Fruit fly (Drosophila melanogaster) whole organism, embryonic: ENCODE data around the gene Arpc2.
A peak's percentile ranks its signal among the peaks of the same experiment; 100 is the strongest.

ENCODE experiments used
- Adf1 ChIP-seq: fragments of 200-800 bp; sonication (Bioruptor generic); IDR thresholded peaks from 2 replicates; pipeline ENCODE4 v1.3.6; 2022; ENCODE audit warnings: missing biosample characterization, missing genetic modification characterization
- Awh ChIP-seq: fragments of 200-800 bp; sonication (Bioruptor generic); IDR thresholded peaks from 2 replicates; pipeline ENCODE4, ENCODE4 v1.3.6; 2022; ENCODE audit warnings: missing biosample characterization, missing genetic modification characterization
- BtbVII ChIP-seq: fragments of 200-800 bp; sonication (Bioruptor generic); optimal IDR thresholded peaks from 3 replicates; lab custom pipeline; 2017; ENCODE audit warnings: missing biosample characterization, mild to moderate bottlenecking, missing genetic modification characterization
- CG1024 ChIP-seq: fragments of 200-800 bp; sonication (Bioruptor generic); IDR thresholded peaks from 2 replicates; pipeline ENCODE4 v1.3.6; 2022; ENCODE audit warnings: missing biosample characterization, missing genetic modification characterization
- CG11247 ChIP-seq: fragments of 200-800 bp; sonication (Bioruptor generic); IDR thresholded peaks from 2 replicates; pipeline ENCODE4 v1.3.6; 2022; ENCODE audit warnings: missing biosample characterization, missing genetic modification characterization
- CG11723 ChIP-seq: fragments of 200-800 bp; sonication (Bioruptor generic); optimal IDR thresholded peaks from 2 replicates; lab custom pipeline; 2017; ENCODE audit warnings: missing biosample characterization, mild to moderate bottlenecking, missing genetic modification characterization
- CG12942 ChIP-seq: fragments of 200-800 bp; sonication (Bioruptor generic); optimal IDR thresholded peaks from 3 replicates; lab custom pipeline; 2016; ENCODE audit warnings: missing biosample characterization, missing genetic modification characterization
- CG15011 ChIP-seq: fragments of 200-800 bp; sonication (Bioruptor generic); optimal IDR thresholded peaks from 3 replicates; lab custom pipeline; 2018; ENCODE audit warnings: missing biosample characterization, mild to moderate bottlenecking, missing genetic modification characterization
- CG17186 ChIP-seq: fragments of 200-800 bp; sonication (Bioruptor generic); optimal IDR thresholded peaks from 3 replicates; lab custom pipeline; 2017; ENCODE audit warnings: missing biosample characterization, missing genetic modification reagents, missing genetic modification characterization
- CG18764 ChIP-seq: fragments of 200-800 bp; sonication (Bioruptor generic); optimal IDR thresholded peaks from 3 replicates; lab custom pipeline; 2016; ENCODE audit warnings: missing biosample characterization, missing genetic modification characterization
- CG33213 ChIP-seq: fragments of 200-800 bp; sonication (Bioruptor generic); optimal IDR thresholded peaks from 3 replicates; lab custom pipeline; 2016; ENCODE audit warnings: missing biosample characterization, missing genetic modification characterization
- CG3847 ChIP-seq: fragments of 200-800 bp; sonication (Bioruptor generic); IDR thresholded peaks from 2 replicates; pipeline ENCODE4 v1.3.6; 2022; ENCODE audit warnings: missing biosample characterization, missing genetic modification characterization
- CG4707 ChIP-seq: fragments of 200-800 bp; sonication (Bioruptor generic); optimal IDR thresholded peaks from 2 replicates; lab custom pipeline; 2018; ENCODE audit warnings: missing biosample characterization, mild to moderate bottlenecking, missing genetic modification characterization, moderate library complexity
- CG6272 ChIP-seq: fragments of 200-800 bp; sonication (Bioruptor generic); IDR thresholded peaks from 2 replicates; pipeline ENCODE4 v1.3.6; 2022; ENCODE audit warnings: missing biosample characterization, missing genetic modification characterization
- CG6813 ChIP-seq: fragments of 200-800 bp; sonication (Bioruptor generic); optimal IDR thresholded peaks from 2 replicates; lab custom pipeline; 2017; ENCODE audit warnings: missing biosample characterization, missing genetic modification characterization, mild to moderate bottlenecking, moderate library complexity, missing genetic modification reagents
- CG7556 ChIP-seq: fragments of 200-800 bp; sonication (Bioruptor generic); optimal IDR thresholded peaks from 2 replicates; lab custom pipeline; 2017; ENCODE audit warnings: missing biosample characterization, mild to moderate bottlenecking, missing genetic modification characterization
- CG8359 ChIP-seq: fragments of 200-800 bp; sonication (Bioruptor generic); optimal IDR thresholded peaks from 2 replicates; lab custom pipeline; 2017; ENCODE audit warnings: missing biosample characterization, mild to moderate bottlenecking, missing genetic modification characterization, borderline replicate concordance
- CG8765 ChIP-seq: fragments of 200-800 bp; sonication (Bioruptor generic); IDR thresholded peaks from 2 replicates; pipeline ENCODE4 v1.3.6; 2022; ENCODE audit warnings: missing biosample characterization, missing genetic modification characterization
- Dip2 ChIP-seq: fragments of 200-800 bp; sonication (Bioruptor generic); IDR thresholded peaks from 2 replicates; pipeline ENCODE4 v1.3.6; 2022; ENCODE audit warnings: missing biosample characterization, missing genetic modification characterization
- HLH3B ChIP-seq: fragments of 200-800 bp; sonication (Bioruptor generic); IDR thresholded peaks from 2 replicates; pipeline ENCODE4 v1.3.6; 2022; ENCODE audit warnings: missing biosample characterization, missing genetic modification characterization
- Hand ChIP-seq: fragments of 200-800 bp; sonication (Bioruptor generic); optimal IDR thresholded peaks from 2 replicates; lab custom pipeline; 2017; ENCODE audit warnings: mild to moderate bottlenecking, missing biosample characterization, missing genetic modification reagents, missing genetic modification characterization
- HmgD ChIP-seq: fragments of 200-800 bp; sonication (Bioruptor generic); optimal IDR thresholded peaks from 3 replicates; lab custom pipeline; 2016; ENCODE audit warnings: missing biosample characterization, missing genetic modification characterization
- Lpt ChIP-seq: fragments of >200 bp; optimal IDR thresholded peaks from 2 replicates; lab custom pipeline; 2018; ENCODE audit warnings: missing biosample characterization, missing genetic modification characterization
- Mad ChIP-seq: fragments of 200-800 bp; sonication (Bioruptor generic); optimal IDR thresholded peaks from 2 replicates; lab custom pipeline; 2016; ENCODE audit warnings: missing biosample characterization, missing genetic modification characterization
- NC2α ChIP-seq: fragments of 200-800 bp; sonication (Bioruptor generic); optimal IDR thresholded peaks from 2 replicates; lab custom pipeline; 2016; ENCODE audit warnings: missing biosample characterization, missing genetic modification characterization
- Nf-YC ChIP-seq: fragments of 200-800 bp; optimal IDR thresholded peaks from 3 replicates; lab custom pipeline; 2019; ENCODE audit warnings: missing biosample characterization, mild to moderate bottlenecking, missing genetic modification characterization, moderate library complexity
- PHDP ChIP-seq: fragments of 200-800 bp; sonication (Bioruptor generic); optimal IDR thresholded peaks from 3 replicates; lab custom pipeline; 2018; ENCODE audit warnings: missing biosample characterization, mild to moderate bottlenecking, missing genetic modification characterization, moderate library complexity
- Scr ChIP-seq: fragments of 200-800 bp; sonication (Bioruptor generic); IDR thresholded peaks from 2 replicates; pipeline ENCODE4 v1.3.6; 2022; ENCODE audit warnings: missing biosample characterization, missing genetic modification characterization; ENCODE audit not compliant: partially characterized antibody
- TFAM ChIP-seq: fragments of 200-800 bp; sonication (Bioruptor generic); optimal IDR thresholded peaks from 2 replicates; lab custom pipeline; 2017; ENCODE audit warnings: missing biosample characterization, missing genetic modification characterization, inconsistent platforms
- Xbp1 ChIP-seq: fragments of 200-800 bp; sonication (Bioruptor generic); optimal IDR thresholded peaks from 3 replicates; lab custom pipeline; 2016; ENCODE audit warnings: missing biosample characterization, mild to moderate bottlenecking, missing genetic modification characterization
- amos ChIP-seq: fragments of 200-800 bp; sonication (Bioruptor generic); IDR thresholded peaks from 2 replicates; pipeline ENCODE4 v1.3.6; 2022; ENCODE audit warnings: missing biosample characterization, missing genetic modification characterization; ENCODE audit not compliant: partially characterized antibody
- cg ChIP-seq: fragments of 200-800 bp; sonication (Bioruptor generic); optimal IDR thresholded peaks from 3 replicates; lab custom pipeline; 2019; ENCODE audit warnings: missing biosample characterization, mild to moderate bottlenecking, missing genetic modification characterization, moderate library complexity
- crc ChIP-seq: fragments of 200-800 bp; sonication (Bioruptor generic); optimal IDR thresholded peaks from 2 replicates; lab custom pipeline; 2016; ENCODE audit warnings: missing biosample characterization, missing genetic modification characterization
- danr ChIP-seq: fragments of 200-800 bp; sonication (Bioruptor generic); IDR thresholded peaks from 2 replicates; pipeline ENCODE4 v1.3.6; 2022; ENCODE audit warnings: missing biosample characterization, missing genetic modification characterization
- dati ChIP-seq: fragments of 200-800 bp; sonication (Bioruptor generic); IDR thresholded peaks from 2 replicates; pipeline ENCODE4 v1.3.6; 2022; ENCODE audit warnings: missing biosample characterization, missing genetic modification characterization
- ewg ChIP-seq: fragments of 200-800 bp; sonication (Bioruptor generic); optimal IDR thresholded peaks from 3 replicates; lab custom pipeline; 2017; ENCODE audit warnings: mild to moderate bottlenecking, missing biosample characterization, missing genetic modification reagents, missing genetic modification characterization
- fd102C ChIP-seq: fragments of 200-800 bp; sonication (Bioruptor generic); optimal IDR thresholded peaks from 2 replicates; lab custom pipeline; 2018; ENCODE audit warnings: missing biosample characterization, mild to moderate bottlenecking, missing genetic modification characterization, moderate library complexity
- fd3F ChIP-seq: fragments of 200-800 bp; sonication (Bioruptor generic); optimal IDR thresholded peaks from 2 replicates; lab custom pipeline; 2018; ENCODE audit warnings: missing biosample characterization, mild to moderate bottlenecking, missing genetic modification characterization, moderate library complexity
- fru ChIP-seq: fragments of >200 bp; optimal IDR thresholded peaks from 2 replicates; lab custom pipeline; 2017
- gsb-n ChIP-seq: fragments of 200-800 bp; sonication (Bioruptor generic); optimal IDR thresholded peaks from 3 replicates; lab custom pipeline; 2018; ENCODE audit warnings: missing biosample characterization, mild to moderate bottlenecking, missing genetic modification characterization
- h ChIP-seq: fragments of >200 bp; optimal IDR thresholded peaks from 2 replicates; lab custom pipeline; 2017
- jumu ChIP-seq: fragments of 200-800 bp; sonication (Bioruptor generic); optimal IDR thresholded peaks from 3 replicates; lab custom pipeline; 2016; ENCODE audit warnings: missing biosample characterization, missing genetic modification characterization
- klu ChIP-seq: fragments of 200-800 bp; sonication (Bioruptor generic); IDR thresholded peaks from 2 replicates; pipeline ENCODE4 v1.3.6; 2022; ENCODE audit warnings: missing biosample characterization, missing genetic modification characterization
- lbe ChIP-seq: fragments of 200-800 bp; sonication (Bioruptor generic); optimal IDR thresholded peaks from 2 replicates; lab custom pipeline; 2016; ENCODE audit warnings: missing biosample characterization, mild to moderate bottlenecking, missing genetic modification characterization
- lmd ChIP-seq: fragments of 200-800 bp; sonication (Bioruptor generic); IDR thresholded peaks from 2 replicates; pipeline ENCODE4 v1.3.6; 2022; ENCODE audit warnings: missing biosample characterization, missing genetic modification characterization
- nerfin-1 ChIP-seq: fragments of 200-800 bp; sonication (Bioruptor generic); optimal IDR thresholded peaks from 3 replicates; lab custom pipeline; 2019; ENCODE audit warnings: missing biosample characterization, mild to moderate bottlenecking, missing genetic modification characterization, moderate library complexity
- salm ChIP-seq: fragments of 200-800 bp; sonication (Bioruptor generic); optimal IDR thresholded peaks from 2 replicates; lab custom pipeline; 2018; ENCODE audit warnings: missing biosample characterization, mild to moderate bottlenecking, missing genetic modification characterization
- tap ChIP-seq: fragments of 200-800 bp; optimal IDR thresholded peaks from 3 replicates; lab custom pipeline; 2019; ENCODE audit warnings: missing biosample characterization, mild to moderate bottlenecking, missing genetic modification characterization, moderate library complexity
- tio ChIP-seq: fragments of 200-800 bp; sonication (Bioruptor generic); optimal IDR thresholded peaks from 2 replicates; lab custom pipeline; 2017; ENCODE audit warnings: missing biosample characterization, missing genetic modification characterization, inconsistent platforms
- vnd ChIP-seq: fragments of 200-800 bp; sonication (Bioruptor generic); IDR thresholded peaks from 3 replicates; pipeline ENCODE4 v1.3.6; 2022; ENCODE audit warnings: missing biosample characterization, missing genetic modification characterization; ENCODE audit not compliant: partially characterized antibody
- wdn ChIP-seq: fragments of 200-800 bp; sonication (Bioruptor generic); IDR thresholded peaks from 2 replicates; pipeline ENCODE4 v1.3.6; 2022; ENCODE audit warnings: missing biosample characterization, missing genetic modification characterization
- zf30C ChIP-seq: fragments of 200-800 bp; sonication (Bioruptor generic); optimal IDR thresholded peaks from 3 replicates; lab custom pipeline; 2018; ENCODE audit warnings: missing biosample characterization, mild to moderate bottlenecking, missing genetic modification characterization

Arpc2 gene

DNA sequence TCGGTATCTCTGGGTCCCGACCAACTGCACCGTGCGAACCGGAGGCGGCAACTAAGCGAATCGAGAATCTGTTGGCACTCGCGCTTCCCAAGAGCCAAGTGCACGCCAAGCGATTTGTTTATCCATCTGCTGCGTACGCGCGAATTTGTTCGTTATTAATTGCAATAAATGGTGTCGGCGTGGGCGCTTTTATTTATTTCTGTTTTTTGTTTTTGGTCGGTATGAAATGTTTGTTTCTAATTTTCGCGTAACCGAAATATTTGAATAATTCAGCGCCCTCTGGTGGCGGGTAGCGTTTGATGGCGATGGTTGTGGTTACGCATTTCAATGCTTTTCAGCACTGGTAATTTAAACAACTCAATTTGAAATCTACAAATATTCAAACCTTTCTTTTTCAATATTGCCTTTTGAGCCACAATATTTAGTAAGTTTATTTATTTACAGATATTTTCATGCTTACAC is 2.1 kb upstream of the Arpc2 start, which contains the start of gene CG10947 (continued):
- TF ChIP-seq NC2α, result peak; percentile 25
- peak; percentile 59 for TF ChIP-seq Scr (GFP tag; lab: Robert Waterston, UW)
- TF ChIP-seq fd102C (GFP tag; lab: Kevin White, UChicago), result no peak
- TF ChIP-seq jumu, result peak; percentile 48
- TF ChIP-seq nerfin-1 (tag; lab: Kevin White, UChicago), result no peak
- no peak for TF ChIP-seq Nf-YC (tag; lab: Kevin White, UChicago)
- TF ChIP-seq Lpt, result no peak
- TF ChIP-seq PHDP (tag; lab: Kevin White, UChicago), result peak; percentile 69
- TF ChIP-seq Awh, result no peak
- TF ChIP-seq CG12942 (GFP tag; lab: Kevin White, UChicago), result peak; percentile 62
- TF ChIP-seq wdn (GFP tag; lab: Robert Waterston, UW), result peak; percentile 49; the same call in 1 of the 2 replicates
- no peak for TF ChIP-seq lbe (GFP tag; lab: Kevin White, UChicago)
- peak; percentile 63 for TF ChIP-seq ewg (GFP tag; lab: Kevin White, UChicago)
- no peak for TF ChIP-seq CG6272 (GFP tag; lab: Robert Waterston, UW)
- TF ChIP-seq HmgD, result peak; percentile 38
- peak; percentile 13 for TF ChIP-seq Hand
- TF ChIP-seq CG8765 (GFP tag; lab: Robert Waterston, UW), result no peak
- TF ChIP-seq salm, result no peak
- TF ChIP-seq lmd, result peak; percentile 66
- peak; percentile 12 for TF ChIP-seq CG7556 (GFP tag; lab: Kevin White, UChicago)
- peak; percentile 51 for TF ChIP-seq CG18764 (GFP tag; lab: Kevin White, UChicago)
- no peak for TF ChIP-seq CG17186 (GFP tag; lab: Kevin White, UChicago)
- no peak for TF ChIP-seq danr
- TF ChIP-seq zf30C (GFP tag; lab: Kevin White, UChicago), result no peak
- peak; percentile 80 for TF ChIP-seq Mad
- no peak for TF ChIP-seq klu (GFP tag; lab: Robert Waterston, UW)
- peak; percentile 69 for TF ChIP-seq HLH3B
- TF ChIP-seq CG3847 (GFP tag; lab: Robert Waterston, UW), result peak; percentile 76
- peak; percentile 83 for TF ChIP-seq Xbp1
- peak; percentile 51; the same call in 2 of the 3 replicates for TF ChIP-seq vnd (GFP tag; lab: Robert Waterston, UW)
- peak; percentile 14 for TF ChIP-seq BtbVII (GFP tag; lab: Kevin White, UChicago)
- peak; percentile 42 for TF ChIP-seq gsb-n (tag; lab: Kevin White, UChicago)
- no peak for TF ChIP-seq Dip2 (GFP tag; lab: Robert Waterston, UW)
- TF ChIP-seq CG8359 (GFP tag; lab: Kevin White, UChicago), result peak; percentile 21
- no peak for TF ChIP-seq cg (GFP tag; lab: Kevin White, UChicago)
- no peak for TF ChIP-seq TFAM (GFP tag; lab: Kevin White, UChicago)
- TF ChIP-seq CG6813 (GFP tag; lab: Kevin White, UChicago), result peak; percentile 35
- peak; percentile 37 for TF ChIP-seq fd3F (GFP tag; lab: Kevin White, UChicago)
- TF ChIP-seq dati (GFP tag; lab: Robert Waterston, UW), result no peak
- TF ChIP-seq CG1024 (GFP tag; lab: Robert Waterston, UW), result no peak; the same call in 1 of the 2 replicates
- peak; percentile 69 for TF ChIP-seq CG11247 (GFP tag; lab: Robert Waterston, UW)
- TF ChIP-seq h (lab: Kevin White, UChicago), result no peak
- TF ChIP-seq fru, result no peak
- TF ChIP-seq CG15011, result no peak
- TF ChIP-seq crc (GFP tag; lab: Kevin White, UChicago), result peak; percentile 64
- peak; percentile 0 for TF ChIP-seq tap (tag; lab: Kevin White, UChicago)
- TF ChIP-seq CG33213 (GFP tag; lab: Kevin White, UChicago), result peak; percentile 84
- no peak for TF ChIP-seq Adf1 (GFP tag; lab: Robert Waterston, UW)
- TF ChIP-seq tio (GFP tag; lab: Kevin White, UChicago), result no peak
- TF ChIP-seq CG11723, result peak; percentile 58
- TF ChIP-seq CG4707 (GFP tag; lab: Kevin White, UChicago), result peak; percentile 60
- TF ChIP-seq amos (GFP tag; lab: Robert Waterston, UW), result peak; percentile 69
